Fruit fly (Drosophila melanogaster): ENCODE data around the gene GlnRS.
A peak's percentile ranks its signal among the peaks of the same experiment; 100 is the strongest.

GlnRS gene

DNA sequence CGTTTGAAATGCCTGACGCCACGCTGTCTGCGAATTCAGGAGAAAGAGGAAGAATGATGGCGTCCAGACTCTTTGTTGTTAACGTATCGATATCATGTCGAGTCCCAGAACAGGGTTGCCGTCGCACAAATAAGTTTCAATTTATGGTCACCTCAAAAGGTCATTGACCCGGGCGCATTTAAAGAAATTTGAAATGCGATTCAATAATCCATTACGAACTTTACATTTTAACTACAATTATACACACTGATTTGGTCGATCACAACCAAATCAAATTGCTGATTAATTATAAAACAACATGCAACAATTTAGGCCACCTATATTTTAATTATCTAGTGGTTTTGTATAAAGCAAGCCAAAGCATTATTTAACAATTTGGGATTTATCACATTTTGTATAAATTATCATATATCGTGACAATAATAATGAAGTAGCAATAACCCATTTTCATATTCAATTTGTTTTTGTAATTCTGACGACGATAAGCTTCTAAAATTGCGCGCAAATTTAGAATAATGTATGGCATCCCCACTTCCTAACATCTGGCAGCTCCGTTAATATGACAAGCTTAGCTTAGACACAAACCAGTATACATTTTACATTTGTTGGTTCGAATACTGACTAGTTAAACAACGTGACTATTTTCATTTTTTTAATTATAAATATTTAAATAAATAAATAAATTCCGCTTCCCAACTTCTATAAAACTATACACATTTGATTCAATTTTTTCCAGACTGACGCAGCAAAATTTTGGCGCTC lies 20.3 kb downstream of the GlnRS start, which contains the start of gene bam:
TSS of gene bam (minus strand) at position 58 of the 762 bp plus-strand sequence.
- no peak for TF ChIP-seq noc (tag; optimal IDR thresholded peaks at IDR 0.05)

DNA sequence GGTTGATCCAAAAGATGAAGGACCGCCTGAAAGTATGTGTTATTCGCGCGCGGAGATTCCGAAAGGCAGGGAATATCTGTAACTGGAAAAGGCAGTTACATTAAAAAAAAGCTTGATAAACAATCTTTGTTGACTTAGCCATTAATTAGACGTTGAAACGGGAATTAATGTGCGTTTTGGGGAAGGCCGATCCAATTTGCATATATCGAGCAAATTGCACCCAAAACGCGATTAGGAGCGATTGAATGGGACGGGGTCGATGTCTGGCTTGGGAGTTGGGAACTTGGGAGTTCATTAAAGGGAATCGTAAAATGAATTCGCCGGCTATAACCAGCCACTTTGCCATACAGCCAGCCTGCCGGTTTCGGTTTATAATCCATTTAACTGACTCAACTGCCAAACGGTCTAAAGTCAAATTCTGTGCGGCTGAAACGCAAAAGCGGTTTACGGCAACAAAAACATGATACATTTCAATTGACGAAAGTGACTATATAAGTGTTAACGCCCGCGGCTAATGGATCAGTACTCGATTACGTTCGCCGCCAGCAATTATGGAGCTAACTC lies 23.9 kb downstream of the GlnRS start, which contains the start of gene CG11854:
TSS of gene CG11854 (plus strand) at position 514 of the 564 bp plus-strand sequence.
- no peak for TF ChIP-seq noc (tag; optimal IDR thresholded peaks at IDR 0.05)

- TF ChIP-seq noc (tag; optimal IDR thresholded peaks at IDR 0.05) = no peak
Observed at dm6 chr3R:25239880-25240279, 25.6 kb downstream of the GlnRS start, which contains the start of gene to. TSS of gene to (plus strand) at chr3R:25240180.

DNA sequence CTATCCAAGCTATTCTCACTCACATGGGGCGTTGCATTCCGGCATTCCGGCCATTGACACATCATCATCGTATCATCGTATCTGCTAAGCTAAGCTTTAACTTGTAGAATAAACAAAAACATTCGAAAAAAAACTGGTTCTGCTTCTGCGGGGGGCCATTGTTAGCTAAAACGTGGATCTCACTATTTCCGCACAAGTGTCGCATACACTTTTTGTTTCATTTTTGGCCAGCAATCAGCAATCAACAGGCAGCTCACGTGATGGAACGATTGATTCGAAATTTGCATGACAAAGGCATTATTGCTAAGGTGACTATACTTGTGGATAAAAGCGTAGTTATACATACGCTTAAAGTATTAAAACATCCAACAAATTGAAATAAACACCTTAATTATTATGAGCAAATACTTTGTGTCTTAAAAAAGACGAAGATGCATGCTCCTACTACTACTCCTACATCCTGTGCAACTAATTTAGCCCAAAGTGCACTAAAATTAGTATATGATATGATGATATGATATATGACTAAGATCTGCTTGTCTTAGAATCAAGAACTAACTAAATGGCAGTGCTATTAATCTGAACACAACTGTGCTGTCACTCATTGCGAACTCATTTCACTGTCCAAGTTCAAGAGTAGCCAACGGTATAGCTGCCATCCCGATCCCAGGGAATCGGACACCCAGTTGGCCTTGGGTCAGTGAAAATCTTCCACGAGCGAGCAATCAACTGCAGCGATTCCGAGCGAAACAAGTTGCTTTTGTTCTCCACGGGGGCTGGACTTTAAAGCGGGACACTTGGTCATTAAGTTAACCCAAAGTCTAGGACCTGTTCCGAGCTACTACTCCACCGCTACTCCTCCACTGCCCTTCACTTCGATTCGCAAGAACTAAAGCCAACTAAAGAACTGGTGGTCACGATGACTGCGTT lies 26.5 kb downstream of the GlnRS start:
- no peak for TF ChIP-seq noc (tag; optimal IDR thresholded peaks at IDR 0.05)

DNA sequence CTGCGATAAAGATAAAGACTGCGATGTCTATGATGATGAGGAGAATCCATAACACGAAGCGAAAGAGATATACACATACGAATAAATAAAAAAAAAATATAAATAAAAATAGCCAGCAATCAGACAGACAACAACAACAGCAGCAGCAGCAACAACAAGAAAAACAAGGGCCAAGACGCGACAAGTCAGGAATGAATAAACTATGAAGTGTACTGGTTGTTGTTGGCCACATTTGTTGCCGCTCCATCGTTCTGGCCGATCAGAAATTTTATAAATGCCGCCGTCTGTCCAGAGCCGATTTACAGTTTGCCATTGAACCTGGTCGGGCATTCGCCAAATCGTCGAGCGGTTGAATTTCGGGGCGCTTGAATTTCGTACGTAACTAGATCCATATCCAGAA lies 28.2 kb downstream of the GlnRS start, which contains the start of gene Jhbp7:
TSS of gene Jhbp7 (plus strand) at position 301 of the 400 bp plus-strand sequence.
- TF ChIP-seq noc (tag; optimal IDR thresholded peaks at IDR 0.05) = no peak

- no peak for TF ChIP-seq noc (tag; optimal IDR thresholded peaks at IDR 0.05)
Observed at dm6 chr3R:25236121-25236520, 29.4 kb downstream of the GlnRS start.

DNA sequence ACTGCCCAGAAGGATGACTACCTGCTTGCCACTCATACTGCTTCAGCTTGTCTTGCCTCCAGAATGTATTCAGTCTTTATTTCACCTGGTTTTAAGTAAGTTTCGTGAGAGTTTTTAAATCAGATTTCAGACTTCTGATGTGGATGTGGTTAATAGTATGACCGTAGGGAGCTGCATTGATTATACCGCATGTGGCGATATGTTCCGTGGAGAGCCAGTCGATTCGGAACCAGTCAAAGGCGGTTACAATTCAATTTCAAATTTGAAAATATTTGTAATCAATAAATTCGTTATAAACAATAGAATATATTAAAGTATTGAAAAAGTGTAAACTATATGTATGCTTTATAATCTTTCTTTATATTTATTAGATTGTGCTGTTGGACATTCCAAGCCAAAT lies 30.2 kb downstream of the GlnRS start, which contains the start of gene Sil1:
TSS of gene Sil1 (minus strand) at position 168 of the 400 bp plus-strand sequence.
- TF ChIP-seq noc (tag; optimal IDR thresholded peaks at IDR 0.05) = no peak

- TF ChIP-seq noc (tag; optimal IDR thresholded peaks at IDR 0.05) = no peak
Observed at dm6 chr3R:25232271-25232989, 33.1 kb downstream of the GlnRS start, which contains the start of gene Cad96Cb. TSS of gene Cad96Cb (minus strand) at chr3R:25232321.

dm6 chr3R:25225483-25225882 lies 40.0 kb downstream of the GlnRS start:
- no peak for TF ChIP-seq noc (tag; optimal IDR thresholded peaks at IDR 0.05)

dm6 chr3R:25221203-25221807 lies 44.2 kb downstream of the GlnRS start, which contains the start of gene Alg9:
TSS of gene Alg9 (plus strand) at chr3R:25221589.
- TF ChIP-seq noc (tag; optimal IDR thresholded peaks at IDR 0.05) = no peak

DNA sequence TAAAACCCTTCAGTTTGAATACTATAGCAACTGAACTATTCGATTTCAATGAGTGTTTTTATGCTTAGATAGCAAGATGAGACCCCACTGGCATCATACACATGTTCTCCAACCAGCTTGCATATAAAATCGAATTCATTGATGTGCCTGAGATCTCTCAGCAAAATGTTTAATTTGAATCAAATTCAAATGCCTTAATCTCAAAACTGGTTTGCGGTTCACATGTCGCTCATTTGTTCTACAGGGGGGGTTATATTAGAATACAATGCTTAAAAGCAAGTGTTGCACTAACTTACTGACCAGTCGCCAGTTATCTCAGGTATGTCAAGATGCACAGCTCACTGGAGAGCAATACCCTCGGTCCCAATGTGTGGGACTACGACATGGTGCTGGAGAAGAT lies 46.5 kb downstream of the GlnRS start, which contains the start of gene CG31103:
TSS of gene CG31103 (plus strand) at position 301 of the 400 bp plus-strand sequence.
- no peak for TF ChIP-seq noc (tag; optimal IDR thresholded peaks at IDR 0.05)

DNA sequence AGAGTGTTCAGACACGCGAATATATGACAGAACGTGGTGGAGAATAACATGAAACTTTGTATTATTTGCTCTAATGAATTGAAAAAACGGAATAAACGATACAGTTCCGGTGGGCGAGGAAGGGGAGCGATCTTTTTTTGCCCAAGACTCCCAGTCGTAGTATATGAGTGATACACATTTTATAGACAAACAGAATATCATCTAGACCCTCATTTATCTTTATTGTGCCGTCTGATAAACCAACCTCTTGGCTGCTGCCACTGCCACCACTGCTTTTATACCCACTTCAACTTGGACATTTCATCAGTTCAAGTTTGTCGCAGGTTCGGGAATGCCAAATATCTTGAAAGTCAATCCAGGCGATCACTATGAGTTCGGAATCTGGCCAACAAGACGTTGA lies 49.5 kb downstream of the GlnRS start, which contains the start of gene CG31106:
TSS of gene CG31106 (plus strand) at position 301 of the 400 bp plus-strand sequence.
- TF ChIP-seq noc (tag; optimal IDR thresholded peaks at IDR 0.05) = no peak

dm6 chr3R:25215123-25215522 lies 50.4 kb downstream of the GlnRS start, which contains the start of gene Saysd1:
TSS of gene Saysd1 (minus strand) at chr3R:25215188.
- TF ChIP-seq noc (tag; optimal IDR thresholded peaks at IDR 0.05) = peak; percentile 64
